Fruit fly (Drosophila melanogaster) whole organism: ENCODE data around the gene Mkrn1.

Experiments
- EcR ChIP-seq, 2 experiments: fragments of >200 bp; optimal IDR thresholded peaks; 2 replicates each; lab custom pipeline; 2017; ENCODE audit warnings: missing biosample characterization in 2 of 2, missing genetic modification characterization in 2 of 2, missing genetic modification reagents in 2 of 2
- pan ChIP-seq: fragments of >200 bp; optimal IDR thresholded peaks from 2 replicates; lab custom pipeline; 2017
- usp ChIP-seq: fragments of >200 bp; optimal IDR thresholded peaks from 2 replicates; lab custom pipeline; 2017; ENCODE audit warnings: missing biosample characterization, missing genetic modification characterization, mixed read lengths

dm6 chr3L:21533270-21533948 lies at the start of gene Mkrn1:
- TF ChIP-seq EcR (GFP tag; optimal IDR thresholded peaks at IDR 0.05; lab: Kevin White, UChicago) (no peak), pan (no peak), usp (GFP tag; lab: Kevin White, UChicago) (no peak)
